Worm (Caenorhabditis elegans) whole organism, L3 larva: Measurements from ENCODE around the gene qui-1.
"Not testable (repeated sequence)": the region's sequence is repeated elsewhere in the genome, so short reads cannot be mapped to it uniquely, and the experiment has no call there.

ENCODE experiments used
- aly-2 ChIP-seq: fragments of 150-350 bp; optimal IDR thresholded peaks from 2 replicates; lab custom pipeline; 2014; ENCODE audit warnings: missing biosample characterization, missing genetic modification characterization
- egl-27 ChIP-seq: sonication (generic microtip); optimal IDR thresholded peaks from 4 replicates; lab custom pipeline; 2017; ENCODE audit warnings: missing biosample characterization, missing genetic modification reagents, missing genetic modification characterization
- elt-2 ChIP-seq: sonication (generic microtip); optimal IDR thresholded peaks from 2 replicates; lab custom pipeline; 2016; ENCODE audit warnings: missing genetic modification reagents, mild to moderate bottlenecking, missing genetic modification characterization, missing compliant biosample characterization
- lin-39 ChIP-seq: fragments of 150-350 bp; optimal IDR thresholded peaks from 2 replicates; lab custom pipeline; 2018; ENCODE audit warnings: missing biosample characterization, missing genetic modification reagents, missing genetic modification characterization
- lsy-12 ChIP-seq: sonication (generic microtip); optimal IDR thresholded peaks from 2 replicates; lab custom pipeline; 2016; ENCODE audit warnings: mild to moderate bottlenecking, missing genetic modification characterization, missing compliant biosample characterization
- skn-1 ChIP-seq: fragments of 150-350 bp; optimal IDR thresholded peaks from 2 replicates; lab custom pipeline; 2014; ENCODE audit warnings: missing biosample characterization, missing genetic modification characterization
- unc-62 ChIP-seq: fragments of 150-350 bp; sonication (generic microtip); optimal IDR thresholded peaks from 4 replicates; lab custom pipeline; 2014; ENCODE audit warnings: missing biosample characterization, missing genetic modification reagents, missing genetic modification characterization
- zag-1 ChIP-seq: fragments of 150-350 bp; optimal IDR thresholded peaks from 2 replicates; lab custom pipeline; 2014; ENCODE audit warnings: missing biosample characterization, missing genetic modification characterization
- ztf-11 ChIP-seq: fragments of 150-350 bp; optimal IDR thresholded peaks from 2 replicates; lab custom pipeline; 2014; ENCODE audit warnings: missing biosample characterization, missing genetic modification characterization

- not testable (repeated sequence) for TF ChIP-seq elt-2 (tag; lab: Kevin White, UChicago); skn-1 (tag; lab: Kevin White, UChicago); unc-62 (GFP tag; lab: Kevin White, UChicago); egl-27 (tag; lab: Kevin White, UChicago); zag-1 (tag; lab: Kevin White, UChicago); lsy-12 (tag; lab: Kevin White, UChicago); ztf-11; lin-39 (tag; lab: Kevin White, UChicago); aly-2 (tag; lab: Kevin White, UChicago)
These were observed 16.5 kb downstream of the qui-1 start, which contains the start of gene Y45F10B.8 for ce11 chrIV:13578174-13578573.
